Worm (Caenorhabditis elegans) whole organism, young adult: ENCODE data around the gene srx-50.
A peak's percentile ranks its signal among the peaks of the same experiment; 100 is the strongest.

Experiments
- C17E4.6 ChIP-seq: fragments of 200-800 bp; sonication (Bioruptor generic); IDR thresholded peaks from 2 replicates; pipeline ENCODE4 v1.3.6; 2022; ENCODE audit warnings: missing genetic modification reagents, missing genetic modification characterization, missing compliant biosample characterization
- F33H1.4 ChIP-seq: fragments of 200-800 bp; sonication (Bioruptor generic); IDR thresholded peaks from 2 replicates; pipeline ENCODE4 v1.3.6; 2022; ENCODE audit warnings: missing genetic modification reagents, missing genetic modification characterization, missing compliant biosample characterization
- F55B11.4 ChIP-seq: sonication (generic microtip); optimal IDR thresholded peaks from 2 replicates; lab custom pipeline; 2016; ENCODE audit warnings: missing compliant biosample characterization, missing genetic modification characterization, borderline replicate concordance; ENCODE audit not compliant: insufficient read depth
- F57A8.1 ChIP-seq: fragments of 200-800 bp; sonication (Bioruptor generic); optimal IDR thresholded peaks from 2 replicates; lab custom pipeline; 2018; ENCODE audit warnings: mild to moderate bottlenecking, missing genetic modification characterization, moderate library complexity, missing compliant biosample characterization
- F57C9.4 ChIP-seq: sonication (generic microtip); optimal IDR thresholded peaks from 2 replicates; lab custom pipeline; 2017; ENCODE audit warnings: mild to moderate bottlenecking, missing genetic modification characterization, missing compliant biosample characterization
- T07F8.4 ChIP-seq: sonication (generic microtip); optimal IDR thresholded peaks from 2 replicates; lab custom pipeline; 2016; ENCODE audit warnings: mild to moderate bottlenecking, missing genetic modification characterization, moderate library complexity, missing compliant biosample characterization
- T26A5.8 ChIP-seq: sonication (generic microtip); optimal IDR thresholded peaks from 2 replicates; lab custom pipeline; 2016; ENCODE audit warnings: missing genetic modification characterization, missing compliant biosample characterization
- Y67H2A.10 ChIP-seq: fragments of 200-800 bp; sonication (Bioruptor generic); conservative IDR thresholded peaks from 2 replicates; pipeline ENCODE4 v1.3.6; 2022; ENCODE audit warnings: missing genetic modification reagents, missing genetic modification characterization, missing compliant biosample characterization
- ZK185.1 ChIP-seq: sonication (generic microtip); optimal IDR thresholded peaks from 2 replicates; lab custom pipeline; 2016; ENCODE audit warnings: mild to moderate bottlenecking, missing genetic modification characterization, missing compliant biosample characterization; ENCODE audit not compliant: poor library complexity, severe bottlenecking
- ama-1 ChIP-seq, 3 experiments: fragments of 150-350 bp in 1 of 3; sonication (generic microtip) in 2 of 3; optimal IDR thresholded peaks; 2 replicates each; lab custom pipeline; 2014 to 2018; ENCODE audit warnings: missing biosample characterization in 2 of 3, missing genetic modification characterization in 2 of 3, missing genetic modification reagents in 2 of 3
- athp-1 ChIP-seq: sonication (generic microtip); optimal IDR thresholded peaks from 2 replicates; lab custom pipeline; 2017; ENCODE audit warnings: mild to moderate bottlenecking, missing genetic modification characterization, missing compliant biosample characterization
- attf-6 ChIP-seq: fragments of 200-800 bp; sonication (Bioruptor generic); IDR thresholded peaks from 2 replicates; pipeline ENCODE4 v1.3.6; 2022; ENCODE audit warnings: missing genetic modification reagents, missing genetic modification characterization, missing compliant biosample characterization
- ceh-40 ChIP-seq: fragments of 200-800 bp; sonication (Bioruptor generic); IDR thresholded peaks from 2 replicates; pipeline ENCODE4 v1.3.6; 2022; ENCODE audit warnings: missing genetic modification characterization, missing compliant biosample characterization
- chd-7 ChIP-seq: sonication (generic microtip); optimal IDR thresholded peaks from 2 replicates; lab custom pipeline; 2016; ENCODE audit warnings: mild to moderate bottlenecking, missing genetic modification characterization, moderate library complexity, missing compliant biosample characterization
- die-1 ChIP-seq: sonication (generic microtip); optimal IDR thresholded peaks from 2 replicates; lab custom pipeline; 2016; ENCODE audit warnings: missing genotype, mild to moderate bottlenecking, missing genetic modification characterization, missing compliant biosample characterization
- dox-1 ChIP-seq: fragments of 200-800 bp; sonication (Bioruptor generic); IDR thresholded peaks from 2 replicates; pipeline ENCODE4 v1.3.6; 2022; ENCODE audit warnings: missing genetic modification reagents, missing genetic modification characterization, missing compliant biosample characterization
- hlh-26 ChIP-seq: fragments of 200-800 bp; sonication (Bioruptor generic); conservative IDR thresholded peaks from 2 replicates; pipeline ENCODE4 v1.3.6; 2022; ENCODE audit warnings: missing genetic modification reagents, missing genetic modification characterization, missing compliant biosample characterization
- hsf-1 ChIP-seq: fragments of 200-800 bp; sonication (Bioruptor generic); IDR thresholded peaks from 2 replicates; pipeline ENCODE4 v1.3.6; 2022; ENCODE audit warnings: missing genetic modification reagents, missing genetic modification characterization, missing compliant biosample characterization
- let-607 ChIP-seq, 2 experiments: fragments of 200-800 bp in 1 of 2; sonication (Bioruptor generic) in 1 of 2; sonication (generic microtip) in 1 of 2; optimal IDR thresholded peaks; 2 replicates each; lab custom pipeline; 2016 to 2018; ENCODE audit warnings: mild to moderate bottlenecking in 2 of 2, missing compliant biosample characterization in 2 of 2, missing genetic modification characterization in 2 of 2, moderate library complexity in 2 of 2, missing genotype in 1 of 2
- lin-35 ChIP-seq, 3 experiments: fragments of 150-350 bp in 2 of 3; sonication (generic microtip) in 1 of 3; optimal IDR thresholded peaks; 2 replicates each; lab custom pipeline; 2014 to 2018; ENCODE audit warnings: missing biosample characterization in 3 of 3, missing genetic modification characterization in 3 of 3, missing genetic modification reagents in 3 of 3
- madf-3 ChIP-seq: fragments of 200-800 bp; sonication (Bioruptor generic); IDR thresholded peaks from 2 replicates; pipeline ENCODE4 v1.3.6; 2022; ENCODE audit warnings: missing genetic modification reagents, missing genetic modification characterization, missing compliant biosample characterization
- mxl-1 ChIP-seq: sonication (generic microtip); optimal IDR thresholded peaks from 2 replicates; lab custom pipeline; 2016; ENCODE audit warnings: missing genetic modification characterization, missing compliant biosample characterization
- nfya-2 ChIP-seq: fragments of 200-800 bp; sonication (Bioruptor generic); IDR thresholded peaks from 2 replicates; pipeline ENCODE4 v1.3.6; 2022; ENCODE audit warnings: missing genetic modification reagents, missing genetic modification characterization, missing compliant biosample characterization
- nfyb-1 ChIP-seq: fragments of 200-800 bp; sonication (Bioruptor generic); IDR thresholded peaks from 2 replicates; pipeline ENCODE4 v1.3.6; 2022; ENCODE audit warnings: missing genetic modification reagents, missing genetic modification characterization, missing compliant biosample characterization
- nhr-27 ChIP-seq: fragments of 200-800 bp; sonication (Bioruptor generic); optimal IDR thresholded peaks from 2 replicates; lab custom pipeline; 2018; ENCODE audit warnings: mild to moderate bottlenecking, missing genetic modification characterization, moderate library complexity, missing compliant biosample characterization
- nhr-90 ChIP-seq: sonication (generic microtip); optimal IDR thresholded peaks from 2 replicates; lab custom pipeline; 2016; ENCODE audit warnings: missing genotype, mild to moderate bottlenecking, missing genetic modification characterization, missing compliant biosample characterization
- pbrm-1 ChIP-seq: fragments of 200-800 bp; sonication (Bioruptor generic); IDR thresholded peaks from 2 replicates; pipeline ENCODE4 v1.3.6; 2022; ENCODE audit warnings: missing genetic modification reagents, missing genetic modification characterization, missing compliant biosample characterization
- rpc-1 ChIP-seq, 2 experiments: fragments of 150-350 bp in 1 of 2; sonication (generic microtip) in 1 of 2; optimal IDR thresholded peaks; 2 replicates each; lab custom pipeline; 2014 to 2018; ENCODE audit warnings: missing biosample characterization in 1 of 2, missing genetic modification characterization in 1 of 2, missing genetic modification reagents in 1 of 2, missing genotype in 1 of 2
- snpc-1.3 ChIP-seq: sonication (generic microtip); optimal IDR thresholded peaks from 2 replicates; lab custom pipeline; 2017; ENCODE audit warnings: missing genetic modification characterization, mild to moderate bottlenecking, missing compliant biosample characterization, antibody characterized with exemption, moderate library complexity, missing genotype, missing genetic modification reagents; ENCODE audit not compliant: insufficient read depth
- snpc-4 ChIP-seq, 5 experiments: fragments of 150-350 bp in 1 of 5; sonication (generic microtip) in 4 of 5; optimal IDR thresholded peaks; 2 replicates each; lab custom pipeline; 2014 to 2018; ENCODE audit warnings: missing genetic modification characterization in 5 of 5, missing biosample characterization in 3 of 5, antibody characterized with exemption in 2 of 5, mild to moderate bottlenecking in 2 of 5, missing compliant biosample characterization in 2 of 5, missing genotype in 2 of 5, moderate library complexity in 2 of 5, missing genetic modification reagents in 1 of 5
- sptf-2 ChIP-seq: fragments of 200-800 bp; sonication (Bioruptor generic); optimal IDR thresholded peaks from 2 replicates; lab custom pipeline; 2018; ENCODE audit warnings: mild to moderate bottlenecking, missing genetic modification characterization, missing compliant biosample characterization
- tbx-9 ChIP-seq: sonication (generic microtip); optimal IDR thresholded peaks from 2 replicates; lab custom pipeline; 2016; ENCODE audit warnings: borderline replicate concordance, missing genetic modification characterization, inconsistent platforms, missing compliant biosample characterization
- unc-130 ChIP-seq: sonication (generic microtip); optimal IDR thresholded peaks from 2 replicates; lab custom pipeline; 2016; ENCODE audit warnings: missing genetic modification reagents, missing genetic modification characterization, missing compliant biosample characterization
- unc-62 ChIP-seq: fragments of 150-350 bp; optimal IDR thresholded peaks from 2 replicates; lab custom pipeline; 2014; ENCODE audit warnings: missing biosample characterization, missing genetic modification reagents, missing genetic modification characterization
- zim-3 ChIP-seq: sonication (generic microtip); optimal IDR thresholded peaks from 2 replicates; lab custom pipeline; 2017; ENCODE audit warnings: mild to moderate bottlenecking, missing genetic modification characterization, moderate library complexity, missing compliant biosample characterization

srx-50 gene

ce11 chrIV:7051515-7051914 is 6.3 kb upstream of the srx-50 start:
- TF ChIP-seq ama-1 (optimal IDR thresholded peaks at IDR 0.05; lab: Kevin White, UChicago) (peak; percentile 63), ama-1 (GFP tag; optimal IDR thresholded peaks at IDR 0.05; lab: Kevin White, UChicago) (no peak), die-1 (no peak), attf-6 (no peak), unc-130 (GFP tag; lab: Kevin White, UChicago) (no peak), let-607 (tag; optimal IDR thresholded peaks at IDR 0.05; lab: Kevin White, UChicago) (no peak), F57C9.4 (tag; lab: Kevin White, UChicago) (peak; percentile 27), zim-3 (peak; percentile 26), athp-1 (tag; lab: Kevin White, UChicago) (no peak), sptf-2 (GFP tag; lab: Kevin White, UChicago) (no peak), F33H1.4 (GFP tag; lab: Robert Waterston, UW) (no peak), F55B11.4 (no peak), T26A5.8 (no peak), Y67H2A.10 (GFP tag; lab: Robert Waterston, UW) (no peak)
- TF ChIP-seq, all 124 proteins: peak for 3

ce11 chrIV:7052135-7052534 is 5.6 kb upstream of the srx-50 start:
- TF ChIP-seq nhr-90 (tag; lab: Kevin White, UChicago) (no peak), unc-130 (GFP tag; lab: Kevin White, UChicago) (no peak), die-1 (no peak), nfyb-1 (GFP tag; lab: Robert Waterston, UW) (0 out of 2 replicates have a peak, but pooled peaks have one; percentile 7), madf-3 (0 out of 2 replicates have a peak, but pooled peaks have one; percentile 52), rpc-1 (optimal IDR thresholded peaks at IDR 0.05; lab: Kevin White, UChicago) (no peak), rpc-1 (tag; optimal IDR thresholded peaks at IDR 0.05; lab: Kevin White, UChicago) (no peak), ZK185.1 (peak; percentile 15)

ce11 chrIV:7062697-7063096 is 4.9 kb downstream of the srx-50 start:
- TF ChIP-seq mxl-1 (tag; lab: Kevin White, UChicago) (no peak), unc-62 (GFP tag; lab: Kevin White, UChicago) (no peak), lin-35 (GFP tag; optimal IDR thresholded peaks at IDR 0.05; lab: Kevin White, UChicago) (no peak), pbrm-1 (no peak), nhr-27 (no peak), hsf-1 (GFP tag; lab: Robert Waterston, UW) (no peak), chd-7 (no peak)

- TF ChIP-seq dox-1 (GFP tag; lab: Robert Waterston, UW) (no peak), F55B11.4 (no peak), hlh-26 (GFP tag; lab: Robert Waterston, UW) (no peak), F57A8.1 (GFP tag; lab: Kevin White, UChicago) (no peak), attf-6 (no peak), zim-3 (no peak), tbx-9 (no peak), nfya-2 (no peak), snpc-4 (GFP tag; optimal IDR thresholded peaks at IDR 0.05; lab: Kevin White, UChicago) (no peak), snpc-4 (tag; optimal IDR thresholded peaks at IDR 0.05; lab: Kevin White, UChicago) (no peak), hsf-1 (GFP tag; lab: Robert Waterston, UW) (no peak), T07F8.4 (no peak), ceh-40 (no peak), C17E4.6 (GFP tag; lab: Robert Waterston, UW) (no peak), snpc-1.3 (tag; lab: Kevin White, UChicago) (no peak), ama-1 (optimal IDR thresholded peaks at IDR 0.05; lab: Kevin White, UChicago) (no peak), ama-1 (GFP tag; optimal IDR thresholded peaks at IDR 0.05; lab: Kevin White, UChicago) (no peak), athp-1 (tag; lab: Kevin White, UChicago) (no peak)
These were observed 7.2 kb downstream of the srx-50 start, which contains the start of gene Y43B11AL.1 for ce11 chrIV:7065022-7065421. Gene Y43B11AL.1 (plus strand): TSS chrIV:7065322.
